Worm (Caenorhabditis elegans): ENCODE data around the gene F22B5.5.

ce11 chrII:8415035-8415434 is 39.4 kb downstream of the F22B5.5 start:
- no peak for TF ChIP-seq elt-1 (tag; optimal IDR thresholded peaks at IDR 0.05)
- TF ChIP-seq nhr-25 (tag; optimal IDR thresholded peaks at IDR 0.05) = no peak
- no peak for TF ChIP-seq egl-27 (tag; optimal IDR thresholded peaks at IDR 0.05)
- no peak for TF ChIP-seq crh-2 (tag; optimal IDR thresholded peaks at IDR 0.05)
- TF ChIP-seq nhr-21 (tag; optimal IDR thresholded peaks at IDR 0.05) = no peak
- no peak for TF ChIP-seq unc-55 (GFP tag; optimal IDR thresholded peaks at IDR 0.05)
- TF ChIP-seq nhr-11 (tag; optimal IDR thresholded peaks at IDR 0.05) = no peak
- TF ChIP-seq elt-3 (tag; optimal IDR thresholded peaks at IDR 0.05) = no peak
- TF ChIP-seq snpc-4 (tag; optimal IDR thresholded peaks at IDR 0.05) = no peak

All from whole organism, L2 larva.